Worm (Caenorhabditis elegans): ENCODE measurements around the gene C16C8.25.
A peak's percentile ranks its signal among the peaks of the same experiment; 100 is the strongest.

The C16C8.25 gene

DNA sequence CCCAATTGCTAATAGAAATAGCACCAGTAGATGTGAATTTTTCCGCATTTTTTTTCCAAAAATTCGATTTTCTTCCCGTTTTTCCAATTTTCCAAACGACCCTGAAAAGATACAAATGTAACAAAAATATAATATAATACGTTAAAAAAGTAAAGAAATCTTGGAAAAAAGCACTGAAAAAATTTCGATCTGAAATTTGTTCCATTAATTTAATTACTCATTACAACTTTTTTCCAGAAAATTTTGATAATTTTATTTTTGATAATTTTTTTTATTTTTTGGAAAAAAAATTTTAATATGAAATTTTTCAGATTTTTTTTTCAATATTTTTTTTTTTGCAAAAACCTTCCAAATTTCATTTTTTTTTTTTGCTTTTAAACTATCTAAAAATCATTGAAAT lies 12.6 kb upstream of the C16C8.25 start, which contains the start of gene skpo-2:
Gene skpo-2 (minus strand): TSS at position 101 of the 400 bp plus-strand sequence.
- no peak for TF ChIP-seq flt-1 (GFP tag; IDR thresholded peaks at IDR 0.05)
- TF ChIP-seq med-1 (GFP tag; optimal IDR thresholded peaks at IDR 0.05; ENCODE audit: insufficient read depth), result no peak
- no peak for TF ChIP-seq ztf-29 (GFP tag; IDR thresholded peaks at IDR 0.05)
- no peak for TF ChIP-seq cog-1 (tag; optimal IDR thresholded peaks at IDR 0.05)
- TF ChIP-seq ztf-23 (GFP tag; IDR thresholded peaks at IDR 0.05), result no peak
- TF ChIP-seq klf-2 (GFP tag; conservative IDR thresholded peaks at IDR 0.05), result no peak
- no peak for TF ChIP-seq tab-1 (GFP tag; IDR thresholded peaks at IDR 0.05)
- TF ChIP-seq ref-1 (GFP tag; conservative IDR thresholded peaks at IDR 0.05), result no peak
- no peak for TF ChIP-seq T22C8.4 (GFP tag; IDR thresholded peaks at IDR 0.05)

ce11 chrII:3437393-3437792 lies 11.6 kb upstream of the C16C8.25 start:
- no peak for TF ChIP-seq ref-1 (GFP tag; conservative IDR thresholded peaks at IDR 0.05)
- no peak for TF ChIP-seq flt-1 (GFP tag; IDR thresholded peaks at IDR 0.05)
- TF ChIP-seq ztf-29 (GFP tag; IDR thresholded peaks at IDR 0.05), result no peak
- no peak for TF ChIP-seq klf-2 (GFP tag; conservative IDR thresholded peaks at IDR 0.05)
- no peak for TF ChIP-seq T22C8.4 (GFP tag; IDR thresholded peaks at IDR 0.05)

DNA sequence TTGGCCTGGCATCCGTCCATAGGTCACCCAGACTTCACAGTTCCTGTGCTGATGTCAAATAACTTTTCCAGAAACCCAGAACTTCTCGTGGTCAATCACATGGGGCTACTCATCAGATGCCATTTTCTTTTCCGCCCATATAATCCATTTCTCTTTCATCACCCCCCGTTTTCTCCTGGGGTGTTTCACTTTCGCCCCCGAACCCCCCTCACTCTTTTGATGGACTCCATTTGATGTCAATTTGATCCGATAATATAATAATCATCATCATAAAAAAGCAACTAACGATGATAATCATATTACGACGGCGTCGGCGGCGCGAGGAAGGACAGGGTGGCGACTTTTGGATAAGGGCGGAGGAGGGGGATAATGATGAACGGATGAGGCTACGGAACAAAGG lies 10.8 kb upstream of the C16C8.25 start:
- TF ChIP-seq med-1 (GFP tag; optimal IDR thresholded peaks at IDR 0.05; ENCODE audit: insufficient read depth) (no peak), cog-1 (tag; optimal IDR thresholded peaks at IDR 0.05) (no peak)

ce11 chrII:3439244-3439698 lies 9.8 kb upstream of the C16C8.25 start:
- TF ChIP-seq tab-1 (GFP tag; IDR thresholded peaks at IDR 0.05) (peak; percentile 84), ref-1 (GFP tag; conservative IDR thresholded peaks at IDR 0.05) (peak; percentile 46; the same call in 1 of the 2 replicates), med-1 (GFP tag; optimal IDR thresholded peaks at IDR 0.05; ENCODE audit: insufficient read depth) (no peak), cog-1 (tag; optimal IDR thresholded peaks at IDR 0.05) (peak; percentile 14), T22C8.4 (GFP tag; IDR thresholded peaks at IDR 0.05) (peak; percentile 62; the same call in 1 of the 2 replicates), ztf-29 (GFP tag; IDR thresholded peaks at IDR 0.05) (0 out of 2 replicates have a peak, but pooled peaks have one; percentile 35), flt-1 (GFP tag; IDR thresholded peaks at IDR 0.05) (peak; percentile 85), klf-2 (GFP tag; conservative IDR thresholded peaks at IDR 0.05) (no peak), ztf-23 (GFP tag; IDR thresholded peaks at IDR 0.05) (peak; percentile 72)

DNA sequence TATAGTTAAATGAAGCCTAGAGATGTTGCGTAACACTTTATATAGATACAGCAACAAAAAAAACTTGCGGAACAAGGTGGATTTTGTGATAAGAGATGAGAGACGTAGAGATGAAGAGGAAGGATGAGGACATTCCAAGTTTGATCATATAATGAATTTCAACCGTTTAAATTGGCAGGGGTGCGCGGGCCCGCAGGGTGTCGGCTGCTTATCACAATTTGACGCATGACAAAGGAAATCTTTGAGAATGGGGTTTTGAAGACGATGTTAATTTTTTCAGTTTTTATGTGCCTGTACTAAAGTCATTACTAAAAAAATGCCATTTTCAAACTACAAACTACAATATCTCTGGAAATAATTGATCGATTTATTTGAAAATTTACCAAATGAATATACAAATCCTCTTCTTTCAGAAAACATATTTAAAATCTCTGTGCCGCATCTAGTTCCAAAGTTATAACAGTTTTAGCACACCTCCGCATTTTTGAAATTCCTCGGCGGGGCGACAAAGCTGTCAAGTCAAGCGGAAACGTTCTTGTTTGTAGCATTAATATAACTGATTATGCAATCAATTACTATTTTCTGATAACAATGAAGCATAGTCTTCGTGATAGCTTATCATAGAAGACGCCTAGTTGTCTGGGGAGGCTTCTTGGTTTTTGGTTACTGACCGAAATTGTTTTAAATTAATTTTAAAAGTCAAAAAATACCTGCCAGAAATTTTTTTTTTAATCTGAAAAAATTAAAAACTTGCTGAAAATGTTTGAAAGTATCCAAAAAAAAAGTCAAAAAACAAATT lies 9.0 kb upstream of the C16C8.25 start:
- TF ChIP-seq T22C8.4 (GFP tag; IDR thresholded peaks at IDR 0.05), result no peak
- no peak for TF ChIP-seq cog-1 (tag; optimal IDR thresholded peaks at IDR 0.05)
- TF ChIP-seq ref-1 (GFP tag; conservative IDR thresholded peaks at IDR 0.05), result no peak
- no peak for TF ChIP-seq ztf-23 (GFP tag; IDR thresholded peaks at IDR 0.05)
- TF ChIP-seq med-1 (GFP tag; optimal IDR thresholded peaks at IDR 0.05; ENCODE audit: insufficient read depth), result no peak
- TF ChIP-seq tab-1 (GFP tag; IDR thresholded peaks at IDR 0.05), result no peak
- no peak for TF ChIP-seq flt-1 (GFP tag; IDR thresholded peaks at IDR 0.05)
- TF ChIP-seq klf-2 (GFP tag; conservative IDR thresholded peaks at IDR 0.05), result no peak
- TF ChIP-seq ztf-29 (GFP tag; IDR thresholded peaks at IDR 0.05), result no peak

ce11 chrII:3440641-3440926 lies 8.4 kb upstream of the C16C8.25 start, which contains the start of gene C16C8.17:
C16C8.17 (plus strand) TSS chrII:3440827.
- TF ChIP-seq tab-1 (GFP tag; IDR thresholded peaks at IDR 0.05) (no peak), ztf-23 (GFP tag; IDR thresholded peaks at IDR 0.05) (no peak), ztf-29 (GFP tag; IDR thresholded peaks at IDR 0.05) (no peak), med-1 (GFP tag; optimal IDR thresholded peaks at IDR 0.05; ENCODE audit: insufficient read depth) (no peak), klf-2 (GFP tag; conservative IDR thresholded peaks at IDR 0.05) (no peak), T22C8.4 (GFP tag; IDR thresholded peaks at IDR 0.05) (no peak), cog-1 (tag; optimal IDR thresholded peaks at IDR 0.05) (no peak), flt-1 (GFP tag; IDR thresholded peaks at IDR 0.05) (no peak), ref-1 (GFP tag; conservative IDR thresholded peaks at IDR 0.05) (no peak)

DNA sequence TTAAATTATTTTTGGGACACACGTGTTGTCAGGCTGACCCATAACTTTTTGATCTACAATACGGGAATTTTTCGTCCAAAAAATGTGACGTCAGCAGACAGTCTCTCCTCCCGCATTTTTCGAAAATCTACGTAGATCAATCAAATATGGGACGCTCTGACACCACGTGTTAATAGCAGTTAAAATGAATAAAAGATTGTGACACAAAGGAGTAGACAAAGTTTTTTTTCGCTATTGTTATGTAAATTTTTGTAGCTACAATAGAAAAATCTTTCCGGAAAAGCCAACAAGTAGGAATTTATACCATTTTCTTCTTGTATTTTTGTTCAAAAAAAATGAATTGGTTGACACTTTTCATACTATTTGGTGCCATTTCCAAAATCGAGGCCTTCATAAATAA lies 7.7 kb upstream of the C16C8.25 start, which contains the start of gene C16C8.27:
Gene C16C8.27 (plus strand): TSS at position 301 of the 400 bp plus-strand sequence.
- TF ChIP-seq cog-1 (tag; optimal IDR thresholded peaks at IDR 0.05), result no peak
- no peak for TF ChIP-seq klf-2 (GFP tag; conservative IDR thresholded peaks at IDR 0.05)
- TF ChIP-seq tab-1 (GFP tag; IDR thresholded peaks at IDR 0.05), result no peak
- TF ChIP-seq ztf-29 (GFP tag; IDR thresholded peaks at IDR 0.05), result no peak
- no peak for TF ChIP-seq med-1 (GFP tag; optimal IDR thresholded peaks at IDR 0.05; ENCODE audit: insufficient read depth)
- TF ChIP-seq T22C8.4 (GFP tag; IDR thresholded peaks at IDR 0.05), result no peak
- no peak for TF ChIP-seq flt-1 (GFP tag; IDR thresholded peaks at IDR 0.05)
- no peak for TF ChIP-seq ztf-23 (GFP tag; IDR thresholded peaks at IDR 0.05)
- TF ChIP-seq ref-1 (GFP tag; conservative IDR thresholded peaks at IDR 0.05), result no peak

DNA sequence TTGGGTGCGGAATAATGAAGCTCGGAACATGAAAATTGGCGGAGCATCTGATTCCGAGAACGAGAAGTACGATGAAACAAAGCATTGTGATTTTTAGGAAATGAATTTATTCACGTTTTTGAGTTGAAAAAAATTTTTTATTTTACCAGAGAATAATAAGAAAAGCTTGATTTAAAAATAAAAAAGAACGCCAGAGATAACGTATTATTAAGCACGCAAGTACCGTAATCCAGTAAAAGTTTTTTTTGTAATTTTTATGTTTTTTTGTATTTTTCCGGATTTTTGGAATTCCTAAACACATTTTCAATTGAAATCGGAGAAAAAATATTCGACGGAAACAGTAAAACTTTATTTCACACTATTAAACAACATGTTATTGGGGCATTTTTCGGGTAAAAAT lies 5.9 kb upstream of the C16C8.25 start, which contains the start of gene C16C8.22:
Gene C16C8.22 (minus strand): TSS at position 101 of the 400 bp plus-strand sequence.
- TF ChIP-seq ztf-23 (GFP tag; IDR thresholded peaks at IDR 0.05), result no peak
- TF ChIP-seq med-1 (GFP tag; optimal IDR thresholded peaks at IDR 0.05; ENCODE audit: insufficient read depth), result no peak
- no peak for TF ChIP-seq klf-2 (GFP tag; conservative IDR thresholded peaks at IDR 0.05)
- no peak for TF ChIP-seq cog-1 (tag; optimal IDR thresholded peaks at IDR 0.05)
- no peak for TF ChIP-seq T22C8.4 (GFP tag; IDR thresholded peaks at IDR 0.05)
- TF ChIP-seq ref-1 (GFP tag; conservative IDR thresholded peaks at IDR 0.05), result no peak
- TF ChIP-seq ztf-29 (GFP tag; IDR thresholded peaks at IDR 0.05), result no peak
- TF ChIP-seq tab-1 (GFP tag; IDR thresholded peaks at IDR 0.05), result no peak
- TF ChIP-seq flt-1 (GFP tag; IDR thresholded peaks at IDR 0.05), result no peak

DNA sequence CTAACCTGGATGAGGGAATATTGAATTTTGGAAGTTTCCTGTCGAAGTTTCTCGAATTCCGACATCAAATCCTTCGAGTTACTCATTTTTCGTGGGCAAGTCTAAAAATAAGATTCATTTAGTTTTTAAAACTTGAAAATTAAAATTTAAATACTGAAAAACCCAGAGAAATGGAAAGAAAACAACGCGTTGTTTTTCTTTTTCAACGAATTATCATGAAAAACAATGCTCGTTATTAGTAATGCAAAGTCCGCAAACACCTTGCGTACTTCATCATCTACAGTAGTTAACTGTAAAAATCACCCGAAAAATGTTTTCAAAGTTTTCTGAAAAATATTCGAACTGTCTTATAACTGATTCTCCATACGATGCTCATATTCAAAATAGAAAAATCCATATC lies 4.8 kb upstream of the C16C8.25 start, which contains the start of gene C16C8.4:
Gene C16C8.4 (minus strand): TSS at position 101 of the 400 bp plus-strand sequence.
- TF ChIP-seq klf-2 (GFP tag; conservative IDR thresholded peaks at IDR 0.05) (no peak), cog-1 (tag; optimal IDR thresholded peaks at IDR 0.05) (no peak), ztf-23 (GFP tag; IDR thresholded peaks at IDR 0.05) (no peak), med-1 (GFP tag; optimal IDR thresholded peaks at IDR 0.05; ENCODE audit: insufficient read depth) (no peak), flt-1 (GFP tag; IDR thresholded peaks at IDR 0.05) (no peak), tab-1 (GFP tag; IDR thresholded peaks at IDR 0.05) (no peak), ztf-29 (GFP tag; IDR thresholded peaks at IDR 0.05) (no peak), T22C8.4 (GFP tag; IDR thresholded peaks at IDR 0.05) (no peak), ref-1 (GFP tag; conservative IDR thresholded peaks at IDR 0.05) (no peak)

Measured in whole organism, midembryonic.